Worm (Caenorhabditis elegans) whole organism, young adult: ENCODE measurements around the gene B0403.6.

ENCODE experiments used
- B0035.1 ChIP-seq: sonication (generic microtip); optimal IDR thresholded peaks from 2 replicates; lab custom pipeline; 2016; ENCODE audit warnings: missing genetic modification characterization, mild to moderate bottlenecking, missing compliant biosample characterization, missing genotype, missing genetic modification reagents
- B0261.1 ChIP-seq: sonication (generic microtip); optimal IDR thresholded peaks from 2 replicates; lab custom pipeline; 2016; ENCODE audit warnings: mild to moderate bottlenecking, missing genetic modification characterization, moderate library complexity, missing compliant biosample characterization
- F49E8.2 ChIP-seq: sonication (generic microtip); optimal IDR thresholded peaks from 3 replicates; lab custom pipeline; 2017; ENCODE audit warnings: missing genetic modification characterization, mild to moderate bottlenecking, missing compliant biosample characterization, antibody characterized with exemption, moderate library complexity; ENCODE audit not compliant: insufficient read depth
- aptf-2 ChIP-seq: fragments of 200-800 bp; sonication (Bioruptor generic); conservative IDR thresholded peaks from 2 replicates; pipeline ENCODE4 v1.3.6; 2022; ENCODE audit warnings: missing genetic modification reagents, missing genetic modification characterization, missing compliant biosample characterization
- dpl-1 ChIP-seq: fragments of 150-350 bp; optimal IDR thresholded peaks from 2 replicates; lab custom pipeline; 2014; ENCODE audit warnings: missing biosample characterization, missing genetic modification reagents, missing genetic modification characterization
- gei-17 ChIP-seq: fragments of 200-800 bp; sonication (Bioruptor generic); optimal IDR thresholded peaks from 2 replicates; lab custom pipeline; 2018; ENCODE audit warnings: mild to moderate bottlenecking, missing genetic modification characterization, missing compliant biosample characterization
- hmg-1.2 ChIP-seq: fragments of 200-800 bp; sonication (Bioruptor generic); IDR thresholded peaks from 2 replicates; pipeline ENCODE4 v1.3.6; 2022; ENCODE audit warnings: missing genetic modification reagents, missing genetic modification characterization, missing compliant biosample characterization
- lsy-27 ChIP-seq: sonication (generic microtip); optimal IDR thresholded peaks from 2 replicates; lab custom pipeline; 2017; ENCODE audit warnings: missing genetic modification characterization, mild to moderate bottlenecking, missing compliant biosample characterization, antibody characterized with exemption, missing genotype, borderline replicate concordance; ENCODE audit not compliant: insufficient read depth
- madf-8 ChIP-seq: fragments of 200-800 bp; sonication (Bioruptor generic); conservative IDR thresholded peaks from 2 replicates; pipeline ENCODE4 v1.3.6; 2022; ENCODE audit warnings: missing genetic modification reagents, missing genetic modification characterization, missing compliant biosample characterization
- snpc-4 ChIP-seq, 5 experiments: fragments of 150-350 bp in 1 of 5; sonication (generic microtip) in 4 of 5; optimal IDR thresholded peaks; 2 replicates each; lab custom pipeline; 2014 to 2018; ENCODE audit warnings: missing genetic modification characterization in 5 of 5, missing biosample characterization in 3 of 5, antibody characterized with exemption in 2 of 5, mild to moderate bottlenecking in 2 of 5, missing compliant biosample characterization in 2 of 5, missing genotype in 2 of 5, moderate library complexity in 2 of 5, missing genetic modification reagents in 1 of 5
- somi-1 ChIP-seq: fragments of 200-800 bp; sonication (Bioruptor generic); optimal IDR thresholded peaks from 2 replicates; lab custom pipeline; 2018; ENCODE audit warnings: mild to moderate bottlenecking, missing genetic modification characterization, missing compliant biosample characterization
- unc-130 ChIP-seq: sonication (generic microtip); optimal IDR thresholded peaks from 2 replicates; lab custom pipeline; 2016; ENCODE audit warnings: missing genetic modification reagents, missing genetic modification characterization, missing compliant biosample characterization

DNA sequence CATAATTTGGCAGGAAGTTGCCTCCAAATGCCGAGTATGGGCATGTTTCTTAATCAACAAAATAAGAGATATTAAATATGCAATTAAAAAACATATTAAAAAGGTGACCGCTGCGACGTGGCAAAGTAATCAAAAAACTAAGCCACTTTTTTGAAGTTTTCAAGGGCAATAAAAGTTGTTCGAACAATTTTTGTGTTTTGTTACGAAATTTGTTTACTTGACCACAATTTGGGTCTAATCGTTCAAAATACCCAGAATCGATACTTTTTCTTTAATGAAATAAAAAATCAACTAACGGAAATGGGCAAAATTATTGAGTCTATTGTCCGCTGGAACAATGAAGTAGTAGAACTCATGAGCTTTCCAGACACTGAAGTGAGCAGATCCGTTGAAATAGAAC lies 9.9 kb upstream of the B0403.6 start, which contains the start of gene Y1B5A.1:
- TF ChIP-seq unc-130 (GFP tag; lab: Kevin White, UChicago) = no peak
- TF ChIP-seq hmg-1.2 (GFP tag; lab: Robert Waterston, UW) = no peak
- no peak for TF ChIP-seq snpc-4 (GFP tag; optimal IDR thresholded peaks at IDR 0.05; lab: Kevin White, UChicago)
- no peak for TF ChIP-seq snpc-4 (tag; optimal IDR thresholded peaks at IDR 0.05; lab: Kevin White, UChicago)
- TF ChIP-seq dpl-1 (GFP tag; lab: Kevin White, UChicago) = no peak
- TF ChIP-seq B0035.1 = no peak
- TF ChIP-seq B0261.1 (tag; lab: Kevin White, UChicago) = no peak
- TF ChIP-seq somi-1 = no peak
- TF ChIP-seq aptf-2 (GFP tag; lab: Robert Waterston, UW) = no peak
- TF ChIP-seq gei-17 (GFP tag; lab: Kevin White, UChicago) = no peak
- no peak for TF ChIP-seq lsy-27 (tag; lab: Kevin White, UChicago)
- TF ChIP-seq madf-8 (GFP tag; lab: Robert Waterston, UW) = no peak
- TF ChIP-seq F49E8.2 (tag; lab: Kevin White, UChicago) = no peak
